Worm (Caenorhabditis elegans) whole organism, midembryonic: Measurements from ENCODE around the gene ent-3.

ENCODE experiments used
- flt-1 ChIP-seq: fragments of 200-800 bp; sonication (Bioruptor generic); IDR thresholded peaks from 2 replicates; pipeline ENCODE4 v1.3.6; 2022; ENCODE audit warnings: missing genetic modification characterization, missing compliant biosample characterization
- klf-2 ChIP-seq: fragments of 200-800 bp; sonication (Bioruptor generic); conservative IDR thresholded peaks from 2 replicates; pipeline ENCODE4 v1.3.6; 2022; ENCODE audit warnings: missing genetic modification reagents, missing genetic modification characterization, missing compliant biosample characterization
- med-1 ChIP-seq: sonication (generic microtip); optimal IDR thresholded peaks from 2 replicates; lab custom pipeline; 2017; ENCODE audit warnings: missing genetic modification characterization, mild to moderate bottlenecking, missing compliant biosample characterization, antibody characterized with exemption, missing genetic modification reagents; ENCODE audit not compliant: insufficient read depth
- ref-1 ChIP-seq: fragments of 200-800 bp; sonication (Bioruptor generic); conservative IDR thresholded peaks from 2 replicates; pipeline ENCODE4 v1.3.6; 2022; ENCODE audit warnings: missing genetic modification reagents, missing genetic modification characterization, missing compliant biosample characterization
- tab-1 ChIP-seq: fragments of 200-800 bp; sonication (Bioruptor generic); IDR thresholded peaks from 2 replicates; pipeline ENCODE4 v1.3.6; 2022; ENCODE audit warnings: missing genetic modification characterization, missing compliant biosample characterization
- ztf-23 ChIP-seq: fragments of 200-800 bp; sonication (Bioruptor generic); IDR thresholded peaks from 2 replicates; pipeline ENCODE4 v1.3.6; 2022; ENCODE audit warnings: missing genetic modification reagents, missing genetic modification characterization, missing compliant biosample characterization
- ztf-29 ChIP-seq: fragments of 200-800 bp; sonication (Bioruptor generic); IDR thresholded peaks from 2 replicates; pipeline ENCODE4 v1.3.6; 2022; ENCODE audit warnings: missing genetic modification reagents, missing genetic modification characterization, missing compliant biosample characterization

- no peak for TF ChIP-seq flt-1
- TF ChIP-seq ref-1 (GFP tag; lab: Robert Waterston, UW), result no peak
- no peak for TF ChIP-seq med-1 (GFP tag; lab: Kevin White, UChicago)
- TF ChIP-seq klf-2 (GFP tag; lab: Robert Waterston, UW), result no peak
- no peak for TF ChIP-seq ztf-23 (GFP tag; lab: Robert Waterston, UW)
- no peak for TF ChIP-seq ztf-29
- no peak for TF ChIP-seq tab-1 (GFP tag; lab: Robert Waterston, UW)
Observed at ce11 chrV:14279777-14280176, 43.9 kb upstream of the ent-3 start, which contains the start of gene srt-33.
